Worm (Caenorhabditis elegans): Measurements from ENCODE around the gene F54F2.9.

DNA sequence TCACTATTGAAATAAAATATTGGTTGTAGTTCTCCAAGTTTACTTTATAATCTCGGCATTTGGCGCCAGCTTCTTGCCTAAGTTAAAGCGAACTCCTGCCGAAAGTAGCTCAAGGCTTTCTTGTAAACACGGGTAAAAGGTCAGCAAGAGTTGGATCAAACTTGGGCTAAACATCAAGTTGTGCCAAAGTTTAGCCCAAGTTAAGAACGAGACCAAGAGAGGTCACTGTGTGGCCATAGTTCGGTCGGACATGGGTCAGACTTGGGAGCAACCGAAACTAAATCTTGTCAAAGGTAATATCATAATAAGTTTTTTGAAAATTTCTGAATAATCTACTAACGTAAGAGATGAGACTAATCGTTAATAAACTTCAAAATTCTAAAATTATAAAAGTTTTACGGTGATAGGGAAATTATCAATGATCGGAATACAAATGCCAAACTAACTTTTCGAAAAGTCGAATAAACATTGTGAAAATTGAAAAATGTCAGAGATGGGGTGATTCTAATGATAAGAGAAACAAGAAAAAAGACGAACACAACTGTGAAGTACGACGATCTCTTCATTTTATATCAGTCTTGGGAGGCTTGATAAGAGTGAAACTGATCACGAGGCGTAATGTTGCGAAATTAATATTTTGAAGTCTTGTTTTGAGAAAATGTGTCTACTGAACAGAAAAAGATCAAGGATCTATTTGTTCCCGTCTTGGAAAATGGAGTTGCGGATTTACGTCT, 41.1 kb upstream of the F54F2.9 start:
- TF ChIP-seq unc-39 (tag; optimal IDR thresholded peaks at IDR 0.05) (no peak), ztf-11 (tag; optimal IDR thresholded peaks at IDR 0.05) (no peak), unc-62 (GFP tag; optimal IDR thresholded peaks at IDR 0.05) (no peak), lsy-2 (tag; optimal IDR thresholded peaks at IDR 0.05) (no peak), snpc-4 (tag; optimal IDR thresholded peaks at IDR 0.05) (no peak), nhr-28 (tag; optimal IDR thresholded peaks at IDR 0.05) (no peak), pha-4 (tag; optimal IDR thresholded peaks at IDR 0.05) (no peak), elt-3 (tag; optimal IDR thresholded peaks at IDR 0.05) (no peak), zip-8 (tag; optimal IDR thresholded peaks at IDR 0.05) (no peak), blmp-1 (tag; optimal IDR thresholded peaks at IDR 0.05) (no peak), nhr-76 (tag; optimal IDR thresholded peaks at IDR 0.05) (no peak)
